Worm (Caenorhabditis elegans) whole organism, L3 larva: ENCODE data around the gene abu-5.

Experiments used
- lsy-12 ChIP-seq: sonication (generic microtip); optimal IDR thresholded peaks from 2 replicates; lab custom pipeline; 2016; ENCODE audit warnings: mild to moderate bottlenecking, missing genetic modification characterization, missing compliant biosample characterization
- nhr-11 ChIP-seq: fragments of 150-350 bp; optimal IDR thresholded peaks from 2 replicates; lab custom pipeline; 2014; ENCODE audit warnings: missing biosample characterization, missing genetic modification characterization

DNA sequence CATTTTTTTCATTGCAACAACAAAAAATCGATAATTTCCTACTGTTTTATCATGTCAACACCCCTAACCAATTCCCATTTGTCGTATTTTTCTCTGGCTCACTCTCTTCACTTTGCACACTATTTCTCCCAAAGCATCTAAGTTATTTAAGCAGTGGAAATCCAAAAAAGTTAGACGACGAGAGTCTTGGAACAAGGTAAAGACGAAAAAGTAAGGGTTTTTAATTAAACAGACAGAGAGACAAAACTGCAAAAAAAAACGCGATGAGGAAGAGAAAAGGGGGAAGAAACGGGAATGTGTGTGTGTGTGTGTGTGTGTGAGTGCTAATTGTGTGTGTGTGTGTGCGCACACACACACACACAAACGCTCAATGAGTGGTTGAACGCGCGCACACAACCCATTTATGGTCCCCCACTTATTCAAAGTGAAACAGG, 29.3 kb upstream of the abu-5 start:
- TF ChIP-seq lsy-12 (tag; lab: Kevin White, UChicago) (no peak), nhr-11 (tag; lab: Kevin White, UChicago) (no peak)
